Worm (Caenorhabditis elegans) whole organism, young adult: ENCODE data around the gene C34C12.1.

Experiments
- B0019.2 ChIP-seq: fragments of 200-800 bp; sonication (Bioruptor generic); conservative IDR thresholded peaks from 2 replicates; pipeline ENCODE4 v1.3.6; 2022; ENCODE audit warnings: missing genetic modification reagents, missing genetic modification characterization, missing compliant biosample characterization
- B0035.1 ChIP-seq: sonication (generic microtip); optimal IDR thresholded peaks from 2 replicates; lab custom pipeline; 2016; ENCODE audit warnings: missing genetic modification characterization, mild to moderate bottlenecking, missing compliant biosample characterization, missing genotype, missing genetic modification reagents
- B0261.1 ChIP-seq: sonication (generic microtip); optimal IDR thresholded peaks from 2 replicates; lab custom pipeline; 2016; ENCODE audit warnings: mild to moderate bottlenecking, missing genetic modification characterization, moderate library complexity, missing compliant biosample characterization
- B0336.3 ChIP-seq: fragments of 200-800 bp; sonication (Bioruptor generic); IDR thresholded peaks from 2 replicates; pipeline ENCODE4 v1.3.6; 2022; ENCODE audit warnings: missing genetic modification characterization, missing compliant biosample characterization
- D2030.7 ChIP-seq: fragments of 200-800 bp; sonication (Bioruptor generic); IDR thresholded peaks from 2 replicates; pipeline ENCODE4 v1.3.6; 2022; ENCODE audit warnings: missing genetic modification reagents, missing genetic modification characterization, missing compliant biosample characterization
- F22D6.2 ChIP-seq: sonication (generic microtip); optimal IDR thresholded peaks from 2 replicates; lab custom pipeline; 2016; ENCODE audit warnings: mild to moderate bottlenecking, missing genetic modification characterization, missing compliant biosample characterization
- F33H1.4 ChIP-seq: fragments of 200-800 bp; sonication (Bioruptor generic); IDR thresholded peaks from 2 replicates; pipeline ENCODE4 v1.3.6; 2022; ENCODE audit warnings: missing genetic modification reagents, missing genetic modification characterization, missing compliant biosample characterization
- F57C9.4 ChIP-seq: sonication (generic microtip); optimal IDR thresholded peaks from 2 replicates; lab custom pipeline; 2017; ENCODE audit warnings: mild to moderate bottlenecking, missing genetic modification characterization, missing compliant biosample characterization
- T26A5.8 ChIP-seq: sonication (generic microtip); optimal IDR thresholded peaks from 2 replicates; lab custom pipeline; 2016; ENCODE audit warnings: missing genetic modification characterization, missing compliant biosample characterization
- Y53G8AR.9 ChIP-seq: fragments of 200-800 bp; sonication (Bioruptor generic); conservative IDR thresholded peaks from 2 replicates; pipeline ENCODE4 v1.3.6; 2022; ENCODE audit warnings: missing genetic modification reagents, missing genetic modification characterization, missing compliant biosample characterization
- Y56A3A.18 ChIP-seq: fragments of 200-800 bp; sonication (Bioruptor generic); IDR thresholded peaks from 2 replicates; pipeline ENCODE4 v1.3.6; 2022; ENCODE audit warnings: missing genetic modification reagents, missing genetic modification characterization, missing compliant biosample characterization
- ama-1 ChIP-seq, 3 experiments: fragments of 150-350 bp in 1 of 3; sonication (generic microtip) in 2 of 3; optimal IDR thresholded peaks; 2 replicates each; lab custom pipeline; 2014 to 2018; ENCODE audit warnings: missing biosample characterization in 2 of 3, missing genetic modification characterization in 2 of 3, missing genetic modification reagents in 2 of 3
- attf-5 ChIP-seq: fragments of 200-800 bp; sonication (Bioruptor generic); optimal IDR thresholded peaks from 2 replicates; lab custom pipeline; 2018; ENCODE audit warnings: mild to moderate bottlenecking, missing genetic modification characterization, missing compliant biosample characterization
- ccch-3 ChIP-seq: fragments of 200-800 bp; sonication (Bioruptor generic); optimal IDR thresholded peaks from 2 replicates; lab custom pipeline; 2018; ENCODE audit warnings: mild to moderate bottlenecking, missing genetic modification characterization, missing compliant biosample characterization
- cebp-1 ChIP-seq, 2 experiments: fragments of 200-800 bp in 1 of 2; sonication (Bioruptor generic) in 1 of 2; sonication (generic microtip) in 1 of 2; IDR thresholded peaks in 1 of 2; optimal IDR thresholded peaks in 1 of 2; 2 replicates each; pipeline versions ENCODE4 v1.3.6 to Lab custom; 2017 to 2022; ENCODE audit warnings: missing compliant biosample characterization in 2 of 2, missing genetic modification characterization in 2 of 2, mild to moderate bottlenecking in 1 of 2, missing genetic modification reagents in 1 of 2, moderate library complexity in 1 of 2
- ceh-100 ChIP-seq: fragments of 200-800 bp; sonication (Bioruptor generic); IDR thresholded peaks from 2 replicates; pipeline ENCODE4 v1.3.6; 2022; ENCODE audit warnings: missing genetic modification reagents, missing genetic modification characterization, missing compliant biosample characterization
- ceh-27 ChIP-seq: fragments of 200-800 bp; sonication (Bioruptor generic); optimal IDR thresholded peaks from 2 replicates; lab custom pipeline; 2018; ENCODE audit warnings: mild to moderate bottlenecking, missing genetic modification characterization, moderate library complexity, missing compliant biosample characterization
- die-1 ChIP-seq: sonication (generic microtip); optimal IDR thresholded peaks from 2 replicates; lab custom pipeline; 2016; ENCODE audit warnings: missing genotype, mild to moderate bottlenecking, missing genetic modification characterization, missing compliant biosample characterization
- dpff-1 ChIP-seq: sonication (generic microtip); optimal IDR thresholded peaks from 2 replicates; lab custom pipeline; 2017; ENCODE audit warnings: mild to moderate bottlenecking, missing genetic modification characterization, missing compliant biosample characterization
- efl-1 ChIP-seq: fragments of 150-350 bp; optimal IDR thresholded peaks from 2 replicates; lab custom pipeline; 2014; ENCODE audit warnings: missing biosample characterization, missing genetic modification reagents, missing genetic modification characterization
- egl-44 ChIP-seq: fragments of 200-800 bp; sonication (Bioruptor generic); IDR thresholded peaks from 2 replicates; pipeline ENCODE4 v1.3.6; 2022; ENCODE audit warnings: missing genetic modification reagents, missing genetic modification characterization, missing compliant biosample characterization
- gei-17 ChIP-seq: fragments of 200-800 bp; sonication (Bioruptor generic); optimal IDR thresholded peaks from 2 replicates; lab custom pipeline; 2018; ENCODE audit warnings: mild to moderate bottlenecking, missing genetic modification characterization, missing compliant biosample characterization
- him-1 ChIP-seq: sonication (generic microtip); optimal IDR thresholded peaks from 2 replicates; lab custom pipeline; 2016; ENCODE audit warnings: missing genotype, missing genetic modification reagents, missing genetic modification characterization, missing compliant biosample characterization
- hmg-1.2 ChIP-seq: fragments of 200-800 bp; sonication (Bioruptor generic); IDR thresholded peaks from 2 replicates; pipeline ENCODE4 v1.3.6; 2022; ENCODE audit warnings: missing genetic modification reagents, missing genetic modification characterization, missing compliant biosample characterization
- hrde-1 ChIP-seq: sonication (generic microtip); optimal IDR thresholded peaks from 2 replicates; lab custom pipeline; 2016; ENCODE audit warnings: missing genetic modification characterization, mild to moderate bottlenecking, missing compliant biosample characterization, moderate library complexity, missing genotype, missing genetic modification reagents, borderline replicate concordance
- hsf-1 ChIP-seq: fragments of 200-800 bp; sonication (Bioruptor generic); IDR thresholded peaks from 2 replicates; pipeline ENCODE4 v1.3.6; 2022; ENCODE audit warnings: missing genetic modification reagents, missing genetic modification characterization, missing compliant biosample characterization
- lag-1 ChIP-seq: fragments of 200-800 bp; sonication (Bioruptor generic); IDR thresholded peaks from 2 replicates; pipeline ENCODE4 v1.3.6; 2022; ENCODE audit warnings: missing genetic modification reagents, missing genetic modification characterization, missing compliant biosample characterization
- let-526 ChIP-seq: fragments of 200-800 bp; sonication (Bioruptor generic); IDR thresholded peaks from 2 replicates; pipeline ENCODE4 v1.3.6; 2022; ENCODE audit warnings: missing genetic modification reagents, missing genetic modification characterization, missing compliant biosample characterization
- lin-26 ChIP-seq: fragments of 200-800 bp; sonication (Bioruptor generic); IDR thresholded peaks from 2 replicates; pipeline ENCODE4 v1.3.6; 2022; ENCODE audit warnings: missing genetic modification reagents, missing genetic modification characterization, missing compliant biosample characterization
- lin-35 ChIP-seq, 3 experiments: fragments of 150-350 bp in 2 of 3; sonication (generic microtip) in 1 of 3; optimal IDR thresholded peaks; 2 replicates each; lab custom pipeline; 2014 to 2018; ENCODE audit warnings: missing biosample characterization in 3 of 3, missing genetic modification characterization in 3 of 3, missing genetic modification reagents in 3 of 3
- lin-54 ChIP-seq: fragments of 200-800 bp; sonication (Bioruptor generic); optimal IDR thresholded peaks from 2 replicates; lab custom pipeline; 2018; ENCODE audit warnings: mild to moderate bottlenecking, missing genetic modification characterization, missing compliant biosample characterization
- lsl-1 ChIP-seq: fragments of 200-800 bp; sonication (Bioruptor generic); optimal IDR thresholded peaks from 2 replicates; lab custom pipeline; 2018; ENCODE audit warnings: mild to moderate bottlenecking, missing genetic modification characterization, moderate library complexity, missing compliant biosample characterization
- madf-6 ChIP-seq: fragments of 200-800 bp; sonication (Bioruptor generic); IDR thresholded peaks from 2 replicates; pipeline ENCODE4 v1.3.6; 2022; ENCODE audit warnings: missing genetic modification reagents, missing genetic modification characterization, missing compliant biosample characterization
- mxl-1 ChIP-seq: sonication (generic microtip); optimal IDR thresholded peaks from 2 replicates; lab custom pipeline; 2016; ENCODE audit warnings: missing genetic modification characterization, missing compliant biosample characterization
- nfya-1 ChIP-seq: sonication (generic microtip); optimal IDR thresholded peaks from 2 replicates; lab custom pipeline; 2017; ENCODE audit warnings: antibody characterized with exemption, missing compliant biosample characterization, missing genetic modification characterization, borderline replicate concordance; ENCODE audit not compliant: insufficient read depth
- nfya-2 ChIP-seq: fragments of 200-800 bp; sonication (Bioruptor generic); IDR thresholded peaks from 2 replicates; pipeline ENCODE4 v1.3.6; 2022; ENCODE audit warnings: missing genetic modification reagents, missing genetic modification characterization, missing compliant biosample characterization
- nhr-27 ChIP-seq: fragments of 200-800 bp; sonication (Bioruptor generic); optimal IDR thresholded peaks from 2 replicates; lab custom pipeline; 2018; ENCODE audit warnings: mild to moderate bottlenecking, missing genetic modification characterization, moderate library complexity, missing compliant biosample characterization
- snpc-1.3 ChIP-seq: sonication (generic microtip); optimal IDR thresholded peaks from 2 replicates; lab custom pipeline; 2017; ENCODE audit warnings: missing genetic modification characterization, mild to moderate bottlenecking, missing compliant biosample characterization, antibody characterized with exemption, moderate library complexity, missing genotype, missing genetic modification reagents; ENCODE audit not compliant: insufficient read depth
- tbp1 ChIP-seq: fragments of 200-800 bp; sonication (Bioruptor generic); optimal IDR thresholded peaks from 2 replicates; lab custom pipeline; 2018; ENCODE audit warnings: mild to moderate bottlenecking, missing genetic modification characterization, missing compliant biosample characterization
- tlf-1 ChIP-seq: fragments of 200-800 bp; sonication (Bioruptor generic); optimal IDR thresholded peaks from 2 replicates; lab custom pipeline; 2018; ENCODE audit warnings: mild to moderate bottlenecking, missing genetic modification characterization, missing compliant biosample characterization
- unc-130 ChIP-seq: sonication (generic microtip); optimal IDR thresholded peaks from 2 replicates; lab custom pipeline; 2016; ENCODE audit warnings: missing genetic modification reagents, missing genetic modification characterization, missing compliant biosample characterization
- xnd-1 ChIP-seq: sonication (generic microtip); optimal IDR thresholded peaks from 2 replicates; lab custom pipeline; 2016; ENCODE audit warnings: missing genotype, missing genetic modification reagents, missing genetic modification characterization, missing compliant biosample characterization
- ztf-18 ChIP-seq: sonication (generic microtip); optimal IDR thresholded peaks from 2 replicates; lab custom pipeline; 2016; ENCODE audit warnings: missing genotype, mild to moderate bottlenecking, missing genetic modification characterization, missing compliant biosample characterization
- ztf-28 ChIP-seq: fragments of 200-800 bp; sonication (Bioruptor generic); IDR thresholded peaks from 2 replicates; pipeline ENCODE4 v1.3.6; 2022; ENCODE audit warnings: missing genetic modification reagents, missing genetic modification characterization, missing compliant biosample characterization

Gene C34C12.1

ce11 chrIII:3499850-3500249, 45.7 kb downstream of the C34C12.1 start (continued):
- TF ChIP-seq D2030.7 (GFP tag; lab: Robert Waterston, UW) (0 out of 2 replicates have a peak, but pooled peaks have one; percentile 20), cebp-1 (GFP tag; IDR thresholded peaks at IDR 0.05; lab: Robert Waterston, UW) (no peak), cebp-1 (tag; optimal IDR thresholded peaks at IDR 0.05; lab: Kevin White, UChicago) (peak; percentile 25), let-526 (GFP tag; lab: Robert Waterston, UW) (peak; percentile 72; the same call in 1 of the 2 replicates), gei-17 (GFP tag; lab: Kevin White, UChicago) (no peak), die-1 (tag; lab: Kevin White, UChicago) (no peak), B0261.1 (no peak), nfya-1 (no peak), ceh-27 (peak; percentile 39), attf-5 (GFP tag; lab: Kevin White, UChicago) (peak; percentile 12)
- TF ChIP-seq, all 124 proteins: peak for 20

ce11 chrIII:3502215-3502838, 48.2 kb downstream of the C34C12.1 start, which contains the start of gene M01F1.8:
TSS of gene M01F1.8 (minus strand) at chrIII:3502549.
- TF ChIP-seq let-526 (GFP tag; lab: Robert Waterston, UW): no peak
- peak; percentile 48 for TF ChIP-seq madf-6
- no peak for TF ChIP-seq ama-1 (optimal IDR thresholded peaks at IDR 0.05; lab: Kevin White, UChicago)
- TF ChIP-seq ama-1 (GFP tag; optimal IDR thresholded peaks at IDR 0.05; lab: Kevin White, UChicago): peak in 1 of 2 experiments; percentile 45
- TF ChIP-seq hsf-1 (GFP tag; lab: Robert Waterston, UW): 0 out of 2 replicates have a peak, but pooled peaks have one; percentile 56
- 0 out of 2 replicates have a peak, but pooled peaks have one; percentile 16 for TF ChIP-seq Y53G8AR.9 (GFP tag; lab: Robert Waterston, UW)
- TF ChIP-seq attf-5 (GFP tag; lab: Kevin White, UChicago): no peak
- TF ChIP-seq hrde-1 (tag; lab: Kevin White, UChicago): peak; percentile 63
- TF ChIP-seq efl-1: no peak
- peak; percentile 2 for TF ChIP-seq tlf-1
- TF ChIP-seq lin-54 (GFP tag; lab: Kevin White, UChicago): peak; percentile 62
- no peak for TF ChIP-seq F57C9.4 (tag; lab: Kevin White, UChicago)
- no peak for TF ChIP-seq ztf-28
- TF ChIP-seq lin-26 (GFP tag; lab: Robert Waterston, UW): no peak
- TF ChIP-seq ccch-3: no peak
- peak; percentile 22; the same call in 1 of the 2 replicates for TF ChIP-seq F33H1.4
- peak; percentile 66 for TF ChIP-seq nhr-27 (tag; lab: Kevin White, UChicago)
- no peak; the same call in 1 of the 2 replicates for TF ChIP-seq hmg-1.2 (GFP tag; lab: Robert Waterston, UW)
- no peak for TF ChIP-seq B0035.1 (tag; lab: Kevin White, UChicago)
- no peak for TF ChIP-seq dpff-1 (tag; lab: Kevin White, UChicago)
- 0 out of 2 replicates have a peak, but pooled peaks have one; percentile 54 for TF ChIP-seq nfya-2
- TF ChIP-seq unc-130: peak; percentile 61
- TF ChIP-seq B0019.2 (GFP tag; lab: Robert Waterston, UW): no peak
- TF ChIP-seq B0336.3 (GFP tag; lab: Robert Waterston, UW): peak; percentile 20; the same call in 1 of the 2 replicates
- no peak for TF ChIP-seq egl-44 (GFP tag; lab: Robert Waterston, UW)
- TF ChIP-seq B0261.1: no peak
- peak; percentile 33 for TF ChIP-seq snpc-1.3 (tag; lab: Kevin White, UChicago)
- TF ChIP-seq lin-35 (GFP tag; optimal IDR thresholded peaks at IDR 0.05; lab: Kevin White, UChicago): peak in 1 of 3 experiments; percentile 40
- TF ChIP-seq Y56A3A.18: 0 out of 2 replicates have a peak, but pooled peaks have one; percentile 26
- TF ChIP-seq ztf-18 (tag; lab: Kevin White, UChicago): peak; percentile 19
- no peak for TF ChIP-seq xnd-1 (tag; lab: Kevin White, UChicago)
- peak; percentile 52 for TF ChIP-seq him-1 (tag; lab: Kevin White, UChicago)
- TF ChIP-seq mxl-1: no peak
- TF ChIP-seq tbp1 (GFP tag; lab: Kevin White, UChicago): peak; percentile 27
- 0 out of 2 replicates have a peak, but pooled peaks have one; percentile 17 for TF ChIP-seq ceh-100
- TF ChIP-seq lsl-1: peak; percentile 28
- TF ChIP-seq T26A5.8 (tag; lab: Kevin White, UChicago): peak; percentile 25
- no peak for TF ChIP-seq F22D6.2
- no peak for TF ChIP-seq lag-1 (GFP tag; lab: Robert Waterston, UW)
- TF ChIP-seq, all 124 proteins: peak for 21
